Worm (Caenorhabditis elegans) whole organism, young adult: ENCODE measurements around the gene mccc-1.

Experiments
- F22D6.2 ChIP-seq: sonication (generic microtip); optimal IDR thresholded peaks from 2 replicates; lab custom pipeline; 2016; ENCODE audit warnings: mild to moderate bottlenecking, missing genetic modification characterization, missing compliant biosample characterization
- T07F8.4 ChIP-seq: sonication (generic microtip); optimal IDR thresholded peaks from 2 replicates; lab custom pipeline; 2016; ENCODE audit warnings: mild to moderate bottlenecking, missing genetic modification characterization, moderate library complexity, missing compliant biosample characterization
- atf-7 ChIP-seq: sonication (generic microtip); optimal IDR thresholded peaks from 2 replicates; lab custom pipeline; 2017; ENCODE audit warnings: mild to moderate bottlenecking, missing genetic modification characterization, missing compliant biosample characterization
- attf-5 ChIP-seq: fragments of 200-800 bp; sonication (Bioruptor generic); optimal IDR thresholded peaks from 2 replicates; lab custom pipeline; 2018; ENCODE audit warnings: mild to moderate bottlenecking, missing genetic modification characterization, missing compliant biosample characterization
- mes-4 ChIP-seq: sonication (generic microtip); optimal IDR thresholded peaks from 2 replicates; lab custom pipeline; 2016; ENCODE audit warnings: missing genotype, missing genetic modification characterization, missing compliant biosample characterization
- nfya-1 ChIP-seq: sonication (generic microtip); optimal IDR thresholded peaks from 2 replicates; lab custom pipeline; 2017; ENCODE audit warnings: antibody characterized with exemption, missing compliant biosample characterization, missing genetic modification characterization, borderline replicate concordance; ENCODE audit not compliant: insufficient read depth

DNA sequence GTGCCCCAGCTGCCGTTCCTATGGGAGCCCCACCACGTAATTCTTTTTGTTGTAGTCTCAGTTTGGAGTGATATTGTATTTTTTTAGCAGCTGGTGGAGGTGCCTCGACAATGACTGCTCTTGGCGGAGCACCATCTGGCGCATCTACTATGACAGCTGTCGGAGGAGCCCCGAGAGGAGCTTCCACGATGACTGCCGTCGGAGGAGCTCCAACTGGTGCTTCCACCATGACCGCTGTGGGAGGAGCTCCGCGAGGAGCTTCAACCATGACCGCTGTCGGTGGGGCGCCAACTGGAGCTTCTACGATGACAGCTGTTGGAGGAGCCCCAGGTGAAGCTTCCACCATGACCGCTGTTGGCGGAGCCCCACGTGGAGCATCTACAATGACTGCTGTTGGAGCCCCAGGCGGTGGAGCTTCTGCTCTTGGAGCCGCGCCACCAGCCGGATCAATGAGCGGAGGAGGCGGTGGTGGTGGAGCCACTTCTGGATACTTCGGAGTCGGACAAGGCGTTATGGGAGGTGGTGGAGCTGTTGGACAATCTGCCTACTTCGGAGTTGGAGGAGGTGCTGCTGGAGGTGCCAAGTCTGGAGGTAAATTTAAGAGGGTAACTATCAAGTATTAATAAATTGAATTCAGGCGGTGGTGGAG lies 31.4 kb upstream of the mccc-1 start:
- TF ChIP-seq mes-4 (no peak), atf-7 (tag; lab: Kevin White, UChicago) (no peak), nfya-1 (tag; lab: Kevin White, UChicago) (no peak), T07F8.4 (tag; lab: Kevin White, UChicago) (no peak), F22D6.2 (tag; lab: Kevin White, UChicago) (no peak), attf-5 (GFP tag; lab: Kevin White, UChicago) (no peak)
